Worm (Caenorhabditis elegans) whole organism, young adult: ENCODE measurements around the gene nhr-138.
A peak's percentile ranks its signal among the peaks of the same experiment; 100 is the strongest.

ENCODE experiments used
- B0336.3 ChIP-seq: fragments of 200-800 bp; sonication (Bioruptor generic); IDR thresholded peaks from 2 replicates; pipeline ENCODE4 v1.3.6; 2022; ENCODE audit warnings: missing genetic modification characterization, missing compliant biosample characterization
- C06A6.2 ChIP-seq: fragments of 200-800 bp; sonication (Bioruptor generic); conservative IDR thresholded peaks from 2 replicates; pipeline ENCODE4 v1.3.6; 2022; ENCODE audit warnings: missing genetic modification characterization, missing compliant biosample characterization
- C17E4.6 ChIP-seq: fragments of 200-800 bp; sonication (Bioruptor generic); IDR thresholded peaks from 2 replicates; pipeline ENCODE4 v1.3.6; 2022; ENCODE audit warnings: missing genetic modification reagents, missing genetic modification characterization, missing compliant biosample characterization
- D2030.7 ChIP-seq: fragments of 200-800 bp; sonication (Bioruptor generic); IDR thresholded peaks from 2 replicates; pipeline ENCODE4 v1.3.6; 2022; ENCODE audit warnings: missing genetic modification reagents, missing genetic modification characterization, missing compliant biosample characterization
- F10E7.11 ChIP-seq: sonication (generic microtip); optimal IDR thresholded peaks from 2 replicates; lab custom pipeline; 2017; ENCODE audit warnings: mild to moderate bottlenecking, missing genetic modification characterization, moderate library complexity, missing compliant biosample characterization
- F23B12.7 ChIP-seq: sonication (generic microtip); optimal IDR thresholded peaks from 2 replicates; lab custom pipeline; 2017; ENCODE audit warnings: missing genetic modification characterization, mild to moderate bottlenecking, missing compliant biosample characterization, antibody characterized with exemption, moderate library complexity; ENCODE audit not compliant: insufficient read depth
- F49E8.2 ChIP-seq: sonication (generic microtip); optimal IDR thresholded peaks from 3 replicates; lab custom pipeline; 2017; ENCODE audit warnings: missing genetic modification characterization, mild to moderate bottlenecking, missing compliant biosample characterization, antibody characterized with exemption, moderate library complexity; ENCODE audit not compliant: insufficient read depth
- F57C9.4 ChIP-seq: sonication (generic microtip); optimal IDR thresholded peaks from 2 replicates; lab custom pipeline; 2017; ENCODE audit warnings: mild to moderate bottlenecking, missing genetic modification characterization, missing compliant biosample characterization
- K11D2.4 ChIP-seq: fragments of 200-800 bp; sonication (Bioruptor generic); IDR thresholded peaks from 2 replicates; pipeline ENCODE4 v1.3.6; 2022; ENCODE audit warnings: missing genetic modification reagents, missing genetic modification characterization, missing compliant biosample characterization
- T07F8.4 ChIP-seq: sonication (generic microtip); optimal IDR thresholded peaks from 2 replicates; lab custom pipeline; 2016; ENCODE audit warnings: mild to moderate bottlenecking, missing genetic modification characterization, moderate library complexity, missing compliant biosample characterization
- T26A5.8 ChIP-seq: sonication (generic microtip); optimal IDR thresholded peaks from 2 replicates; lab custom pipeline; 2016; ENCODE audit warnings: missing genetic modification characterization, missing compliant biosample characterization
- Y53G8AR.9 ChIP-seq: fragments of 200-800 bp; sonication (Bioruptor generic); conservative IDR thresholded peaks from 2 replicates; pipeline ENCODE4 v1.3.6; 2022; ENCODE audit warnings: missing genetic modification reagents, missing genetic modification characterization, missing compliant biosample characterization
- akir-1 ChIP-seq: fragments of 200-800 bp; sonication (Bioruptor generic); optimal IDR thresholded peaks from 2 replicates; lab custom pipeline; 2018; ENCODE audit warnings: mild to moderate bottlenecking, missing genetic modification characterization, moderate library complexity, missing compliant biosample characterization
- ama-1 ChIP-seq, 3 experiments: fragments of 150-350 bp in 1 of 3; sonication (generic microtip) in 2 of 3; optimal IDR thresholded peaks; 2 replicates each; lab custom pipeline; 2014 to 2018; ENCODE audit warnings: missing biosample characterization in 2 of 3, missing genetic modification characterization in 2 of 3, missing genetic modification reagents in 2 of 3
- athp-1 ChIP-seq: sonication (generic microtip); optimal IDR thresholded peaks from 2 replicates; lab custom pipeline; 2017; ENCODE audit warnings: mild to moderate bottlenecking, missing genetic modification characterization, missing compliant biosample characterization
- attf-3 ChIP-seq: fragments of 200-800 bp; sonication (Bioruptor generic); conservative IDR thresholded peaks from 2 replicates; pipeline ENCODE4 v1.3.6; 2022; ENCODE audit warnings: missing genetic modification reagents, missing genetic modification characterization, missing compliant biosample characterization
- attf-5 ChIP-seq: fragments of 200-800 bp; sonication (Bioruptor generic); optimal IDR thresholded peaks from 2 replicates; lab custom pipeline; 2018; ENCODE audit warnings: mild to moderate bottlenecking, missing genetic modification characterization, missing compliant biosample characterization
- bed-1 ChIP-seq: fragments of 200-800 bp; sonication (Bioruptor generic); IDR thresholded peaks from 2 replicates; pipeline ENCODE4 v1.3.6; 2022; ENCODE audit warnings: missing genetic modification reagents, missing genetic modification characterization, missing compliant biosample characterization
- bed-2 ChIP-seq: fragments of 200-800 bp; sonication (Bioruptor generic); IDR thresholded peaks from 2 replicates; pipeline ENCODE4 v1.3.6; 2022; ENCODE audit warnings: missing genetic modification reagents, missing genetic modification characterization, missing compliant biosample characterization
- ccch-3 ChIP-seq: fragments of 200-800 bp; sonication (Bioruptor generic); optimal IDR thresholded peaks from 2 replicates; lab custom pipeline; 2018; ENCODE audit warnings: mild to moderate bottlenecking, missing genetic modification characterization, missing compliant biosample characterization
- cebp-1 ChIP-seq, 2 experiments: fragments of 200-800 bp in 1 of 2; sonication (Bioruptor generic) in 1 of 2; sonication (generic microtip) in 1 of 2; IDR thresholded peaks in 1 of 2; optimal IDR thresholded peaks in 1 of 2; 2 replicates each; pipeline versions ENCODE4 v1.3.6 to Lab custom; 2017 to 2022; ENCODE audit warnings: missing compliant biosample characterization in 2 of 2, missing genetic modification characterization in 2 of 2, mild to moderate bottlenecking in 1 of 2, missing genetic modification reagents in 1 of 2, moderate library complexity in 1 of 2
- ceh-100 ChIP-seq: fragments of 200-800 bp; sonication (Bioruptor generic); IDR thresholded peaks from 2 replicates; pipeline ENCODE4 v1.3.6; 2022; ENCODE audit warnings: missing genetic modification reagents, missing genetic modification characterization, missing compliant biosample characterization
- ceh-40 ChIP-seq: fragments of 200-800 bp; sonication (Bioruptor generic); IDR thresholded peaks from 2 replicates; pipeline ENCODE4 v1.3.6; 2022; ENCODE audit warnings: missing genetic modification characterization, missing compliant biosample characterization
- dox-1 ChIP-seq: fragments of 200-800 bp; sonication (Bioruptor generic); IDR thresholded peaks from 2 replicates; pipeline ENCODE4 v1.3.6; 2022; ENCODE audit warnings: missing genetic modification reagents, missing genetic modification characterization, missing compliant biosample characterization
- egl-18 ChIP-seq: fragments of 200-800 bp; sonication (Bioruptor generic); IDR thresholded peaks from 2 replicates; pipeline ENCODE4 v1.3.6; 2022; ENCODE audit warnings: missing genetic modification reagents, missing genetic modification characterization, missing compliant biosample characterization
- egl-44 ChIP-seq: fragments of 200-800 bp; sonication (Bioruptor generic); IDR thresholded peaks from 2 replicates; pipeline ENCODE4 v1.3.6; 2022; ENCODE audit warnings: missing genetic modification reagents, missing genetic modification characterization, missing compliant biosample characterization
- fkh-3 ChIP-seq: sonication (generic microtip); optimal IDR thresholded peaks from 2 replicates; lab custom pipeline; 2016; ENCODE audit warnings: mild to moderate bottlenecking, missing genetic modification characterization, missing compliant biosample characterization
- hsf-1 ChIP-seq: fragments of 200-800 bp; sonication (Bioruptor generic); IDR thresholded peaks from 2 replicates; pipeline ENCODE4 v1.3.6; 2022; ENCODE audit warnings: missing genetic modification reagents, missing genetic modification characterization, missing compliant biosample characterization
- let-607 ChIP-seq, 2 experiments: fragments of 200-800 bp in 1 of 2; sonication (Bioruptor generic) in 1 of 2; sonication (generic microtip) in 1 of 2; optimal IDR thresholded peaks; 2 replicates each; lab custom pipeline; 2016 to 2018; ENCODE audit warnings: mild to moderate bottlenecking in 2 of 2, missing compliant biosample characterization in 2 of 2, missing genetic modification characterization in 2 of 2, moderate library complexity in 2 of 2, missing genotype in 1 of 2
- lin-35 ChIP-seq, 3 experiments: fragments of 150-350 bp in 2 of 3; sonication (generic microtip) in 1 of 3; optimal IDR thresholded peaks; 2 replicates each; lab custom pipeline; 2014 to 2018; ENCODE audit warnings: missing biosample characterization in 3 of 3, missing genetic modification characterization in 3 of 3, missing genetic modification reagents in 3 of 3
- lin-54 ChIP-seq: fragments of 200-800 bp; sonication (Bioruptor generic); optimal IDR thresholded peaks from 2 replicates; lab custom pipeline; 2018; ENCODE audit warnings: mild to moderate bottlenecking, missing genetic modification characterization, missing compliant biosample characterization
- lsy-27 ChIP-seq: sonication (generic microtip); optimal IDR thresholded peaks from 2 replicates; lab custom pipeline; 2017; ENCODE audit warnings: missing genetic modification characterization, mild to moderate bottlenecking, missing compliant biosample characterization, antibody characterized with exemption, missing genotype, borderline replicate concordance; ENCODE audit not compliant: insufficient read depth
- madf-10 ChIP-seq: sonication (generic microtip); optimal IDR thresholded peaks from 2 replicates; lab custom pipeline; 2016; ENCODE audit warnings: mild to moderate bottlenecking, missing genetic modification characterization, missing compliant biosample characterization
- madf-8 ChIP-seq: fragments of 200-800 bp; sonication (Bioruptor generic); conservative IDR thresholded peaks from 2 replicates; pipeline ENCODE4 v1.3.6; 2022; ENCODE audit warnings: missing genetic modification reagents, missing genetic modification characterization, missing compliant biosample characterization
- nfyb-1 ChIP-seq: fragments of 200-800 bp; sonication (Bioruptor generic); IDR thresholded peaks from 2 replicates; pipeline ENCODE4 v1.3.6; 2022; ENCODE audit warnings: missing genetic modification reagents, missing genetic modification characterization, missing compliant biosample characterization
- nhr-120 ChIP-seq: fragments of 200-800 bp; sonication (Bioruptor generic); IDR thresholded peaks from 2 replicates; pipeline ENCODE4 v1.3.6; 2022; ENCODE audit warnings: missing genetic modification characterization, missing compliant biosample characterization
- nhr-80 ChIP-seq: sonication (generic microtip); optimal IDR thresholded peaks from 2 replicates; lab custom pipeline; 2016; ENCODE audit warnings: missing genetic modification characterization, missing compliant biosample characterization
- pbrm-1 ChIP-seq: fragments of 200-800 bp; sonication (Bioruptor generic); IDR thresholded peaks from 2 replicates; pipeline ENCODE4 v1.3.6; 2022; ENCODE audit warnings: missing genetic modification reagents, missing genetic modification characterization, missing compliant biosample characterization
- pha-4 ChIP-seq: fragments of 150-350 bp; sonication (generic microtip); optimal IDR thresholded peaks from 2 replicates; lab custom pipeline; 2014; ENCODE audit warnings: missing biosample characterization, missing genetic modification reagents, missing genetic modification characterization
- snpc-1.3 ChIP-seq: sonication (generic microtip); optimal IDR thresholded peaks from 2 replicates; lab custom pipeline; 2017; ENCODE audit warnings: missing genetic modification characterization, mild to moderate bottlenecking, missing compliant biosample characterization, antibody characterized with exemption, moderate library complexity, missing genotype, missing genetic modification reagents; ENCODE audit not compliant: insufficient read depth
- tbp1 ChIP-seq: fragments of 200-800 bp; sonication (Bioruptor generic); optimal IDR thresholded peaks from 2 replicates; lab custom pipeline; 2018; ENCODE audit warnings: mild to moderate bottlenecking, missing genetic modification characterization, missing compliant biosample characterization
- xnd-1 ChIP-seq: sonication (generic microtip); optimal IDR thresholded peaks from 2 replicates; lab custom pipeline; 2016; ENCODE audit warnings: missing genotype, missing genetic modification reagents, missing genetic modification characterization, missing compliant biosample characterization
- ztf-18 ChIP-seq: sonication (generic microtip); optimal IDR thresholded peaks from 2 replicates; lab custom pipeline; 2016; ENCODE audit warnings: missing genotype, mild to moderate bottlenecking, missing genetic modification characterization, missing compliant biosample characterization
- ztf-22 ChIP-seq: fragments of 200-800 bp; sonication (Bioruptor generic); optimal IDR thresholded peaks from 2 replicates; lab custom pipeline; 2018; ENCODE audit warnings: mild to moderate bottlenecking, missing genetic modification characterization, moderate library complexity, missing compliant biosample characterization
- ztf-28 ChIP-seq: fragments of 200-800 bp; sonication (Bioruptor generic); IDR thresholded peaks from 2 replicates; pipeline ENCODE4 v1.3.6; 2022; ENCODE audit warnings: missing genetic modification reagents, missing genetic modification characterization, missing compliant biosample characterization

The nhr-138 gene

ce11 chrIV:9677226-9677992 is 47.6 kb upstream of the nhr-138 start (continued):
- TF ChIP-seq bed-1 (GFP tag; lab: Robert Waterston, UW) = no peak
- no peak for TF ChIP-seq fkh-3 (tag; lab: Kevin White, UChicago)
- TF ChIP-seq egl-44 = 0 out of 2 replicates have a peak, but pooled peaks have one; percentile 35
- no peak for TF ChIP-seq hsf-1 (GFP tag; lab: Robert Waterston, UW)
- TF ChIP-seq C17E4.6 (GFP tag; lab: Robert Waterston, UW) = no peak
- TF ChIP-seq attf-3 = no peak
- no peak for TF ChIP-seq ztf-28 (GFP tag; lab: Robert Waterston, UW)
- no peak for TF ChIP-seq nfyb-1 (GFP tag; lab: Robert Waterston, UW)
- peak in 1 of 2 experiments; percentile 69 for TF ChIP-seq let-607 (tag; optimal IDR thresholded peaks at IDR 0.05; lab: Kevin White, UChicago)
- TF ChIP-seq lin-35 (GFP tag; optimal IDR thresholded peaks at IDR 0.05; lab: Kevin White, UChicago) = no peak
- no peak for TF ChIP-seq nhr-120 (GFP tag; lab: Robert Waterston, UW)
- 0 out of 2 replicates have a peak, but pooled peaks have one; percentile 7 for TF ChIP-seq dox-1
- peak; percentile 59 for TF ChIP-seq ztf-22 (GFP tag; lab: Kevin White, UChicago)
- TF ChIP-seq akir-1 (GFP tag; lab: Kevin White, UChicago) = no peak
- peak; percentile 15 for TF ChIP-seq lin-54 (GFP tag; lab: Kevin White, UChicago)
- no peak for TF ChIP-seq pha-4 (tag; lab: Kevin White, UChicago)
- no peak for TF ChIP-seq B0336.3 (GFP tag; lab: Robert Waterston, UW)
- no peak for TF ChIP-seq snpc-1.3 (tag; lab: Kevin White, UChicago)
- TF ChIP-seq T26A5.8 (tag; lab: Kevin White, UChicago) = no peak
- no peak for TF ChIP-seq ccch-3
- TF ChIP-seq tbp1 (GFP tag; lab: Kevin White, UChicago) = no peak
- TF ChIP-seq K11D2.4 (GFP tag; lab: Robert Waterston, UW) = peak; percentile 71; the same call in 1 of the 2 replicates
- no peak for TF ChIP-seq T07F8.4 (tag; lab: Kevin White, UChicago)
- peak; percentile 79 for TF ChIP-seq nhr-80 (tag; lab: Kevin White, UChicago)
- TF ChIP-seq ceh-40 = no peak
- no peak for TF ChIP-seq ama-1 (optimal IDR thresholded peaks at IDR 0.05; lab: Kevin White, UChicago)
- no peak for TF ChIP-seq ama-1 (GFP tag; optimal IDR thresholded peaks at IDR 0.05; lab: Kevin White, UChicago)
- TF ChIP-seq xnd-1 = no peak
- no peak for TF ChIP-seq F10E7.11
- no peak for TF ChIP-seq ceh-100 (GFP tag; lab: Robert Waterston, UW)
- TF ChIP-seq C06A6.2 (GFP tag; lab: Robert Waterston, UW) = peak; percentile 62
- TF ChIP-seq D2030.7 (GFP tag; lab: Robert Waterston, UW) = no peak
- TF ChIP-seq F23B12.7 (tag; lab: Kevin White, UChicago) = no peak
- no peak for TF ChIP-seq bed-2
- TF ChIP-seq lsy-27 (tag; lab: Kevin White, UChicago) = no peak
- no peak for TF ChIP-seq madf-10 (tag; lab: Kevin White, UChicago)
- no peak for TF ChIP-seq madf-8 (GFP tag; lab: Robert Waterston, UW)
- no peak for TF ChIP-seq egl-18
- no peak for TF ChIP-seq ztf-18 (tag; lab: Kevin White, UChicago)
- no peak for TF ChIP-seq athp-1 (tag; lab: Kevin White, UChicago)
- no peak for TF ChIP-seq F49E8.2 (tag; lab: Kevin White, UChicago)
- peak; percentile 28; the same call in 1 of the 2 replicates for TF ChIP-seq cebp-1 (GFP tag; IDR thresholded peaks at IDR 0.05; lab: Robert Waterston, UW)
- TF ChIP-seq cebp-1 (tag; optimal IDR thresholded peaks at IDR 0.05; lab: Kevin White, UChicago) = peak; percentile 64
- no peak for TF ChIP-seq pbrm-1 (GFP tag; lab: Robert Waterston, UW)
- no peak for TF ChIP-seq F57C9.4 (tag; lab: Kevin White, UChicago)
- TF ChIP-seq attf-5 = peak; percentile 68
- no peak for TF ChIP-seq Y53G8AR.9 (GFP tag; lab: Robert Waterston, UW)
